Worm (Caenorhabditis elegans) whole organism, young adult: ENCODE results near the gene B0280.11.

Experiments used
- T26A5.8 ChIP-seq: sonication (generic microtip); optimal IDR thresholded peaks from 2 replicates; lab custom pipeline; 2016; ENCODE audit warnings: missing genetic modification characterization, missing compliant biosample characterization
- attf-3 ChIP-seq: fragments of 200-800 bp; sonication (Bioruptor generic); conservative IDR thresholded peaks from 2 replicates; pipeline ENCODE4 v1.3.6; 2022; ENCODE audit warnings: missing genetic modification reagents, missing genetic modification characterization, missing compliant biosample characterization
- bed-1 ChIP-seq: fragments of 200-800 bp; sonication (Bioruptor generic); IDR thresholded peaks from 2 replicates; pipeline ENCODE4 v1.3.6; 2022; ENCODE audit warnings: missing genetic modification reagents, missing genetic modification characterization, missing compliant biosample characterization
- dpl-1 ChIP-seq: fragments of 150-350 bp; optimal IDR thresholded peaks from 2 replicates; lab custom pipeline; 2014; ENCODE audit warnings: missing biosample characterization, missing genetic modification reagents, missing genetic modification characterization
- hrde-1 ChIP-seq: sonication (generic microtip); optimal IDR thresholded peaks from 2 replicates; lab custom pipeline; 2016; ENCODE audit warnings: missing genetic modification characterization, mild to moderate bottlenecking, missing compliant biosample characterization, moderate library complexity, missing genotype, missing genetic modification reagents, borderline replicate concordance
- lir-1 ChIP-seq: fragments of 200-800 bp; sonication (Bioruptor generic); conservative IDR thresholded peaks from 2 replicates; pipeline ENCODE4 v1.3.6; 2022; ENCODE audit warnings: missing genetic modification reagents, missing genetic modification characterization, missing compliant biosample characterization
- nfya-1 ChIP-seq: sonication (generic microtip); optimal IDR thresholded peaks from 2 replicates; lab custom pipeline; 2017; ENCODE audit warnings: antibody characterized with exemption, missing compliant biosample characterization, missing genetic modification characterization, borderline replicate concordance; ENCODE audit not compliant: insufficient read depth
- nhr-27 ChIP-seq: fragments of 200-800 bp; sonication (Bioruptor generic); optimal IDR thresholded peaks from 2 replicates; lab custom pipeline; 2018; ENCODE audit warnings: mild to moderate bottlenecking, missing genetic modification characterization, moderate library complexity, missing compliant biosample characterization
- pha-4 ChIP-seq: fragments of 150-350 bp; sonication (generic microtip); optimal IDR thresholded peaks from 2 replicates; lab custom pipeline; 2014; ENCODE audit warnings: missing biosample characterization, missing genetic modification reagents, missing genetic modification characterization
- sea-2 ChIP-seq: fragments of 200-800 bp; sonication (Bioruptor generic); IDR thresholded peaks from 2 replicates; pipeline ENCODE4 v1.3.6; 2022; ENCODE audit warnings: missing genetic modification characterization, missing compliant biosample characterization
- unc-62 ChIP-seq: fragments of 150-350 bp; optimal IDR thresholded peaks from 2 replicates; lab custom pipeline; 2014; ENCODE audit warnings: missing biosample characterization, missing genetic modification reagents, missing genetic modification characterization
- ztf-18 ChIP-seq: sonication (generic microtip); optimal IDR thresholded peaks from 2 replicates; lab custom pipeline; 2016; ENCODE audit warnings: missing genotype, mild to moderate bottlenecking, missing genetic modification characterization, missing compliant biosample characterization
- ztf-6 ChIP-seq: fragments of 200-800 bp; sonication (Bioruptor generic); IDR thresholded peaks from 2 replicates; pipeline ENCODE4 v1.3.6; 2022; ENCODE audit warnings: missing genetic modification reagents, missing genetic modification characterization, missing compliant biosample characterization

DNA sequence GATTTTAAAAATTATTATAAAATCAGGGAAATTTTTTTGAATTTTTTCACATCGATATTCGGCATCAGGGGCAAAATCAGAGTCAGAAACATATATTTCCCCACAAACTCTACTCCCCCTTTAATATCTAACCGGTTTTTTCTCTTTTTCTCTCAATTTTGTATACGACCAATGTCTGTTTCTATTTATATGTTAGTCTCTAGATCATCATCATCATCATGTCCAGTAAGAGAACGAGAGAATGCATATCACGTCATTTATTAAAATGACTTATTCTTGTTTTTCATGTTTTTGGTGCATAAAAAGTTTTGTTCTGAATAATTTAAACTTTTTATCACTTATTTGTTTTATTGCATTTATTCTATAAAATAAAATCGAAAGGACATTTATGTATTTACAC, 14.5 kb upstream of the B0280.11 start:
- TF ChIP-seq T26A5.8 (no peak), ztf-18 (no peak), lir-1 (GFP tag; lab: Robert Waterston, UW) (no peak), pha-4 (tag; lab: Kevin White, UChicago) (no peak), unc-62 (GFP tag; lab: Kevin White, UChicago) (no peak), nfya-1 (tag; lab: Kevin White, UChicago) (no peak), sea-2 (GFP tag; lab: Robert Waterston, UW) (no peak), nhr-27 (tag; lab: Kevin White, UChicago) (no peak), hrde-1 (no peak), bed-1 (GFP tag; lab: Robert Waterston, UW) (no peak), attf-3 (GFP tag; lab: Robert Waterston, UW) (no peak), dpl-1 (GFP tag; lab: Kevin White, UChicago) (no peak), ztf-6 (GFP tag; lab: Robert Waterston, UW) (no peak)
